Worm (Caenorhabditis elegans) whole organism, L1 larva: Measurements from ENCODE around the gene F54H12.7.

Source experiments
- C16A3.4 ChIP-seq: fragments of 150-350 bp; optimal IDR thresholded peaks from 2 replicates; lab custom pipeline; 2014; ENCODE audit warnings: missing biosample characterization, missing genetic modification characterization
- aha-1 ChIP-seq: fragments of 150-350 bp; optimal IDR thresholded peaks from 2 replicates; lab custom pipeline; 2014; ENCODE audit warnings: missing biosample characterization, missing genetic modification characterization
- aly-2 ChIP-seq: fragments of 150-350 bp; optimal IDR thresholded peaks from 2 replicates; lab custom pipeline; 2014; ENCODE audit warnings: missing biosample characterization, missing genetic modification characterization
- ama-1 ChIP-seq: fragments of 150-350 bp; optimal IDR thresholded peaks from 2 replicates; lab custom pipeline; 2014
- blmp-1 ChIP-seq: fragments of 150-350 bp; optimal IDR thresholded peaks from 2 replicates; lab custom pipeline; 2014; ENCODE audit warnings: missing biosample characterization, missing genetic modification characterization
- dpl-1 ChIP-seq, 3 experiments: fragments of 150-350 bp in 2 of 3; sonication (generic microtip) in 1 of 3; optimal IDR thresholded peaks; 2 replicates each; lab custom pipeline; 2014 to 2017; ENCODE audit warnings: missing biosample characterization in 3 of 3, missing genetic modification characterization in 3 of 3, missing genetic modification reagents in 3 of 3
- dsc-1 ChIP-seq: sonication (generic microtip); optimal IDR thresholded peaks from 2 replicates; lab custom pipeline; 2016; ENCODE audit warnings: mild to moderate bottlenecking, missing genetic modification characterization, missing compliant biosample characterization
- efl-1 ChIP-seq, 4 experiments: fragments of 150-350 bp; optimal IDR thresholded peaks in 3 of 4; peaks in 1 of 4; 1 replicate in 1 of 4; 2 replicates in 3 of 4; lab custom pipeline; 2014; ENCODE audit warnings: missing biosample characterization in 2 of 4, missing genetic modification characterization in 2 of 4, missing genetic modification reagents in 2 of 4
- egl-13 ChIP-seq: sonication (generic microtip); optimal IDR thresholded peaks from 2 replicates; lab custom pipeline; 2016; ENCODE audit warnings: missing genotype, missing genetic modification reagents, missing genetic modification characterization, missing compliant biosample characterization
- egl-27 ChIP-seq, 2 experiments: fragments of 150-350 bp in 1 of 2; sonication (generic microtip); optimal IDR thresholded peaks; 3 replicates each; lab custom pipeline; 2017 to 2018; ENCODE audit warnings: missing biosample characterization in 2 of 2, missing genetic modification characterization in 2 of 2, missing genetic modification reagents in 2 of 2
- elt-2 ChIP-seq: sonication (generic microtip); optimal IDR thresholded peaks from 2 replicates; lab custom pipeline; 2016; ENCODE audit warnings: missing genetic modification characterization, mild to moderate bottlenecking, inconsistent platforms, missing compliant biosample characterization, missing genetic modification reagents
- elt-3 ChIP-seq, 6 experiments: fragments of 150-350 bp in 1 of 6; sonication (generic microtip); optimal IDR thresholded peaks; 2 replicates each; lab custom pipeline; 2017 to 2018; ENCODE audit warnings: missing biosample characterization in 6 of 6, missing genetic modification characterization in 6 of 6, inconsistent platforms in 1 of 6
- ets-5 ChIP-seq: fragments of 200-800 bp; sonication (Bioruptor generic); IDR thresholded peaks from 2 replicates; pipeline ENCODE4 v1.3.6; 2022; ENCODE audit warnings: missing genetic modification characterization, missing compliant biosample characterization
- fkh-4 ChIP-seq: sonication (generic microtip); optimal IDR thresholded peaks from 2 replicates; lab custom pipeline; 2016; ENCODE audit warnings: missing compliant biosample characterization, missing genetic modification characterization, borderline replicate concordance
- grh-1 ChIP-seq: fragments of 200-800 bp; sonication (Bioruptor generic); IDR thresholded peaks from 2 replicates; pipeline ENCODE4 v1.3.6; 2022; ENCODE audit warnings: missing genetic modification reagents, missing genetic modification characterization, missing compliant biosample characterization
- lin-14 ChIP-seq: fragments of 200-800 bp; sonication (Bioruptor generic); optimal IDR thresholded peaks from 2 replicates; lab custom pipeline; 2018; ENCODE audit warnings: mild to moderate bottlenecking, missing genetic modification characterization, moderate library complexity, missing compliant biosample characterization
- lin-35 ChIP-seq, 2 experiments: fragments of 150-350 bp; optimal IDR thresholded peaks; 2 replicates each; lab custom pipeline; 2014; ENCODE audit warnings: missing biosample characterization in 2 of 2, missing genetic modification characterization in 2 of 2, missing genetic modification reagents in 2 of 2
- lin-39 ChIP-seq: fragments of 150-350 bp; optimal IDR thresholded peaks from 2 replicates; lab custom pipeline; 2014; ENCODE audit warnings: missing biosample characterization, missing genetic modification reagents, missing genetic modification characterization
- lsy-2 ChIP-seq, 2 experiments: fragments of 150-350 bp; optimal IDR thresholded peaks; 2 replicates each; lab custom pipeline; 2014; ENCODE audit warnings: missing biosample characterization in 2 of 2, missing genetic modification characterization in 2 of 2
- mdl-1 ChIP-seq, 2 experiments: fragments of 150-350 bp; optimal IDR thresholded peaks; 2 replicates each; lab custom pipeline; 2014 to 2017; ENCODE audit warnings: missing biosample characterization in 2 of 2, missing genetic modification characterization in 2 of 2, inconsistent platforms in 1 of 2
- mep-1 ChIP-seq: fragments of 150-350 bp; optimal IDR thresholded peaks from 2 replicates; lab custom pipeline; 2014; ENCODE audit warnings: missing biosample characterization, missing genetic modification characterization
- nhr-19 ChIP-seq: fragments of 200-800 bp; sonication (Bioruptor generic); conservative IDR thresholded peaks from 2 replicates; pipeline ENCODE4 v1.3.6; 2022; ENCODE audit warnings: missing genetic modification characterization, missing compliant biosample characterization
- nhr-20 ChIP-seq: sonication (generic microtip); optimal IDR thresholded peaks from 2 replicates; lab custom pipeline; 2016; ENCODE audit warnings: mild to moderate bottlenecking, missing genetic modification characterization, missing compliant biosample characterization
- nhr-237 ChIP-seq: fragments of 150-350 bp; optimal IDR thresholded peaks from 2 replicates; lab custom pipeline; 2014; ENCODE audit warnings: missing biosample characterization, missing genetic modification characterization
- nhr-71 ChIP-seq: sonication (generic microtip); optimal IDR thresholded peaks from 2 replicates; lab custom pipeline; 2016; ENCODE audit warnings: mild to moderate bottlenecking, missing genetic modification characterization, moderate library complexity, missing compliant biosample characterization
- nhr-76 ChIP-seq: sonication (generic microtip); optimal IDR thresholded peaks from 2 replicates; lab custom pipeline; 2017; ENCODE audit warnings: missing biosample characterization, missing genetic modification characterization
- nhr-77 ChIP-seq: fragments of 150-350 bp; optimal IDR thresholded peaks from 2 replicates; lab custom pipeline; 2014; ENCODE audit warnings: missing biosample characterization, missing genetic modification characterization
- nhr-85 ChIP-seq: sonication (generic microtip); peaks from one replicate; lab custom pipeline; 2016; ENCODE audit warnings: missing genetic modification characterization, inconsistent platforms, missing compliant biosample characterization
- pax-3 ChIP-seq: fragments of 200-800 bp; sonication (Bioruptor generic); optimal IDR thresholded peaks from 2 replicates; lab custom pipeline; 2018; ENCODE audit warnings: mild to moderate bottlenecking, missing genetic modification characterization, moderate library complexity, missing compliant biosample characterization
- rnt-1 ChIP-seq: sonication (generic microtip); optimal IDR thresholded peaks from 2 replicates; lab custom pipeline; 2016; ENCODE audit warnings: mild to moderate bottlenecking, missing genetic modification characterization, moderate library complexity, missing compliant biosample characterization
- snu-23 ChIP-seq: sonication (generic microtip); optimal IDR thresholded peaks from 2 replicates; lab custom pipeline; 2016; ENCODE audit warnings: missing genetic modification characterization, missing compliant biosample characterization
- sox-4 ChIP-seq: sonication (generic microtip); optimal IDR thresholded peaks from 2 replicates; lab custom pipeline; 2016; ENCODE audit warnings: missing genetic modification characterization, missing compliant biosample characterization
- tbx-2 ChIP-seq: sonication (generic microtip); optimal IDR thresholded peaks from 2 replicates; lab custom pipeline; 2016; ENCODE audit warnings: missing genetic modification characterization, missing compliant biosample characterization
- tlp-1 ChIP-seq: fragments of 150-350 bp; optimal IDR thresholded peaks from 2 replicates; lab custom pipeline; 2014; ENCODE audit warnings: missing biosample characterization, missing genetic modification characterization
- vab-15 ChIP-seq: sonication (generic microtip); optimal IDR thresholded peaks from 2 replicates; lab custom pipeline; 2017; ENCODE audit warnings: missing genotype, mild to moderate bottlenecking, missing genetic modification characterization, missing compliant biosample characterization
- xbp-1 ChIP-seq: sonication (generic microtip); optimal IDR thresholded peaks from 2 replicates; lab custom pipeline; 2016; ENCODE audit warnings: missing genetic modification characterization, missing compliant biosample characterization
- zip-4 ChIP-seq: fragments of 200-800 bp; sonication (Bioruptor generic); optimal IDR thresholded peaks from 2 replicates; lab custom pipeline; 2018; ENCODE audit warnings: mild to moderate bottlenecking, missing genetic modification characterization, moderate library complexity, missing compliant biosample characterization
- ztf-4 ChIP-seq: fragments of 150-350 bp; optimal IDR thresholded peaks from 2 replicates; lab custom pipeline; 2014; ENCODE audit warnings: missing biosample characterization, missing genetic modification characterization

The F54H12.7 gene

DNA sequence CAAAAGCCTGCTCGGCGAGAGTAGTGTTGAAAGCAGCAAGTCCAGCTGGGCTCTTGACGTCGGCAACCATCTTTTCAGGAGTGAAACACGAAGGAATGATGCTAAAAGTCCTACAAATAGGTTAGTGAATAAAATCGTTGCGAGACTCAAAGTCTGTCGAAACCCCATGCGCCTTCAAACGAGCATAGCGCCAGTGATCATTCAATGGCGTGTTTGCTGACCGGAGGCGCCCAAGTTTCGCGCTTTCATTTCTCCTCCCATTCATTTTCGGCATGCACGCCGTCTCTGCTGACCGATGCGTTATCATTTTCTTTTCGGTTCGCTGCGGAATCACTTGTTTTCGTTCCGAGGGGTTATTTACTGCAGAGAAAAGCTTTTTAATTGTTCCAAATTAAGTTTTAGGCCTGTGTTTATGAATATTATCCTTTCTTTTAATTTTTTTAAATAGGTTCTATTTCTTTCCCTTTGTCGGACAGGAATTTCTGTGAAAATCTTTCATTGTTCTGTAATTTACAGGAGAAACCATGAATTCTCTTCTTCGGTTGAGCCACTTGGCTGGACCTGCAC is 4.1 kb downstream of the F54H12.7 start, which contains the start of the genes eef-1B.1 and aco-2 (continued):
- TF ChIP-seq snu-23 (peak; percentile 97), aly-2 (tag; lab: Kevin White, UChicago) (peak; percentile 38), zip-4 (GFP tag; lab: Kevin White, UChicago) (peak; percentile 83), nhr-76 (tag; lab: Kevin White, UChicago) (no peak), lin-39 (tag; lab: Kevin White, UChicago) (peak; percentile 69), egl-13 (peak; percentile 82), aha-1 (peak; percentile 62), nhr-77 (tag; lab: Kevin White, UChicago) (peak; percentile 87), tlp-1 (tag; lab: Kevin White, UChicago) (no peak), pax-3 (tag; lab: Kevin White, UChicago) (peak; percentile 78), lsy-2 (tag; optimal IDR thresholded peaks at IDR 0.05; lab: Kevin White, UChicago) (peak; percentile 94 to 96), xbp-1 (tag; lab: Kevin White, UChicago) (peak; percentile 92), mep-1 (tag; lab: Kevin White, UChicago) (peak; percentile 91), grh-1 (GFP tag; lab: Robert Waterston, UW) (peak; percentile 88)

DNA sequence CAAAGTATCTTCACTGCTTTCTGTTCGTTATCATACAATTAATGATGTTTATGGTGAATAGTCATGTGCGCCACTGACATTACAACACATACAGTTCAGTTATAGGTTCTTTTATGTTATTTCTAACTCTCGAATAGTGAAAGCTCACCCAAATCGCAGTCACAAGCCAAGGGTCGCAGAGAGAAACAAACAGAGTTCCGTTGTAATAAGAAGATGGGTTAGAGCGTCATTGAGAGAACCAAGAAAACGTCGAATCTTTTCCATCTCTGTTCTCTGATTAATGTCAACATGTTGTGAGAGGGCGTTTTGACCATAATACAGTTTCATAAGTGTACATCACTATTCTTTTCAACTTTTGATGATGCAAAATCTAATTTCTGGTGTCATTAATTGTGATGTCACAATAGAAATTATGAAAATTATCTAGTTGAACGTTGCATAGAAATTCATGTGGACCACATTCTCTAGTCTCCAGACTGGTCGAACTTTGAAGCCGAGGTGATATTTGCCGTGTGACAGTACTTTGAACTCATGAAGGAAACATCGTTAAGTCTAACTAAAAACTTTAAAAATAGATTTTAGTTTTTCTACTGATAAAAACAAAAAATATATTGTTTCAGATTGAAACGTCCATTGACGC is 4.9 kb downstream of the F54H12.7 start:
- TF ChIP-seq blmp-1 (tag; lab: Kevin White, UChicago), result peak; percentile 58
- peak; percentile 4 for TF ChIP-seq xbp-1 (tag; lab: Kevin White, UChicago)
- peak in 1 of 2 experiments; percentile 3 for TF ChIP-seq mdl-1 (tag; optimal IDR thresholded peaks at IDR 0.05; lab: Kevin White, UChicago)
- peak in 1 of 2 experiments; percentile 19 for TF ChIP-seq lsy-2 (tag; optimal IDR thresholded peaks at IDR 0.05; lab: Kevin White, UChicago)
- TF ChIP-seq efl-1 (optimal IDR thresholded peaks at IDR 0.05; lab: Kevin White, UChicago), result no peak
- TF ChIP-seq efl-1 (GFP tag; optimal IDR thresholded peaks at IDR 0.05 in 1 of 2; lab: Kevin White, UChicago), result peak in 1 of 2 experiments; percentile 82
- peak in 2 of 3 experiments; percentile 13 to 19 for TF ChIP-seq dpl-1 (GFP tag; optimal IDR thresholded peaks at IDR 0.05; lab: Kevin White, UChicago)
- peak in 3 of 6 experiments; percentile 8 to 40 (median 8) for TF ChIP-seq elt-3 (tag; optimal IDR thresholded peaks at IDR 0.05; lab: Kevin White, UChicago)
- TF ChIP-seq nhr-85 (tag; lab: Kevin White, UChicago), result peak; percentile 70
- peak in 1 of 2 experiments; percentile 39 for TF ChIP-seq lin-35 (GFP tag; optimal IDR thresholded peaks at IDR 0.05; lab: Kevin White, UChicago)
- TF ChIP-seq nhr-71 (tag; lab: Kevin White, UChicago), result peak; percentile 56
- peak; percentile 68 for TF ChIP-seq nhr-20
- TF ChIP-seq ztf-4 (tag; lab: Kevin White, UChicago), result peak; percentile 34
- TF ChIP-seq egl-27 (tag; optimal IDR thresholded peaks at IDR 0.05; lab: Kevin White, UChicago), result no peak
- no peak for TF ChIP-seq vab-15 (tag; lab: Kevin White, UChicago)
- no peak for TF ChIP-seq sox-4 (tag; lab: Kevin White, UChicago)
- peak; percentile 44 for TF ChIP-seq tbx-2 (tag; lab: Kevin White, UChicago)
- peak; percentile 34 for TF ChIP-seq elt-2
- TF ChIP-seq fkh-4 (tag; lab: Kevin White, UChicago), result no peak
- peak; percentile 69 for TF ChIP-seq nhr-19 (GFP tag; lab: Robert Waterston, UW)
- TF ChIP-seq ama-1 (lab: Kevin White, UChicago), result peak; percentile 27
- TF ChIP-seq rnt-1 (tag; lab: Kevin White, UChicago), result no peak
- no peak for TF ChIP-seq dsc-1
- TF ChIP-seq lin-14, result peak; percentile 57
- no peak for TF ChIP-seq ets-5 (GFP tag; lab: Robert Waterston, UW)
- TF ChIP-seq C16A3.4 (tag; lab: Kevin White, UChicago), result peak; percentile 16
- peak; percentile 50 for TF ChIP-seq snu-23

DNA sequence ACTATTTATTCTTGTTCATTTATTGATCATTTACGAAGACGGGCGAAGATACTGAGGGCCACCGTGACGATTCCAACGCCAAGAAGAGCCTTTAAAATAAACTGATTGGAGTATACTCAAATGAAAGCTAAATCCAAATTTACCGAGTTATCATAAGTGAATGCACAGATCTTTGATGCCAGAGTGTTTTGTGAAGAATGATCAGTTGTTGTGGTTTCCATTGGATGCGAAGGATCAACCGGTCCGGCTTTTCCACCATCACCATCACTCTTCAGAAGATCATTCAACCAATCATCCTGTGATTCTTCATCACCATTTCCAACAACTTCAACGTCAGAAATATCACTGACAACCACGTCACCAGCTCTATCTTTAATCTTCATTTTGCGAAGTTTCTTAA is 8.1 kb downstream of the F54H12.7 start:
- TF ChIP-seq aly-2 (tag; lab: Kevin White, UChicago) (peak; percentile 64), mdl-1 (tag; optimal IDR thresholded peaks at IDR 0.05; lab: Kevin White, UChicago) (no peak), nhr-237 (tag; lab: Kevin White, UChicago) (no peak), ama-1 (lab: Kevin White, UChicago) (peak; percentile 45), nhr-85 (tag; lab: Kevin White, UChicago) (peak; percentile 13), lin-35 (GFP tag; optimal IDR thresholded peaks at IDR 0.05; lab: Kevin White, UChicago) (peak in 1 of 2 experiments; percentile 9), dsc-1 (peak; percentile 3)
